Worm (Caenorhabditis elegans) whole organism, midembryonic: ENCODE data around the gene T10D4.14.
A peak's percentile ranks its signal among the peaks of the same experiment; 100 is the strongest.
"Not testable (repeated sequence)": the region's sequence is repeated elsewhere in the genome, so short reads cannot be mapped to it uniquely, and the experiment has no call there.

Experiments
- T22C8.4 ChIP-seq: fragments of 200-800 bp; sonication (Bioruptor generic); IDR thresholded peaks from 2 replicates; pipeline ENCODE4 v1.3.6; 2022; ENCODE audit warnings: missing genetic modification characterization, missing compliant biosample characterization
- cog-1 ChIP-seq: sonication (generic microtip); optimal IDR thresholded peaks from 2 replicates; lab custom pipeline; 2016; ENCODE audit warnings: missing genetic modification characterization, missing compliant biosample characterization
- flt-1 ChIP-seq: fragments of 200-800 bp; sonication (Bioruptor generic); IDR thresholded peaks from 2 replicates; pipeline ENCODE4 v1.3.6; 2022; ENCODE audit warnings: missing genetic modification characterization, missing compliant biosample characterization
- klf-2 ChIP-seq: fragments of 200-800 bp; sonication (Bioruptor generic); conservative IDR thresholded peaks from 2 replicates; pipeline ENCODE4 v1.3.6; 2022; ENCODE audit warnings: missing genetic modification reagents, missing genetic modification characterization, missing compliant biosample characterization
- med-1 ChIP-seq: sonication (generic microtip); optimal IDR thresholded peaks from 2 replicates; lab custom pipeline; 2017; ENCODE audit warnings: missing genetic modification characterization, mild to moderate bottlenecking, missing compliant biosample characterization, antibody characterized with exemption, missing genetic modification reagents; ENCODE audit not compliant: insufficient read depth
- ref-1 ChIP-seq: fragments of 200-800 bp; sonication (Bioruptor generic); conservative IDR thresholded peaks from 2 replicates; pipeline ENCODE4 v1.3.6; 2022; ENCODE audit warnings: missing genetic modification reagents, missing genetic modification characterization, missing compliant biosample characterization
- tab-1 ChIP-seq: fragments of 200-800 bp; sonication (Bioruptor generic); IDR thresholded peaks from 2 replicates; pipeline ENCODE4 v1.3.6; 2022; ENCODE audit warnings: missing genetic modification characterization, missing compliant biosample characterization
- ztf-23 ChIP-seq: fragments of 200-800 bp; sonication (Bioruptor generic); IDR thresholded peaks from 2 replicates; pipeline ENCODE4 v1.3.6; 2022; ENCODE audit warnings: missing genetic modification reagents, missing genetic modification characterization, missing compliant biosample characterization
- ztf-29 ChIP-seq: fragments of 200-800 bp; sonication (Bioruptor generic); IDR thresholded peaks from 2 replicates; pipeline ENCODE4 v1.3.6; 2022; ENCODE audit warnings: missing genetic modification reagents, missing genetic modification characterization, missing compliant biosample characterization

The T10D4.14 gene

DNA sequence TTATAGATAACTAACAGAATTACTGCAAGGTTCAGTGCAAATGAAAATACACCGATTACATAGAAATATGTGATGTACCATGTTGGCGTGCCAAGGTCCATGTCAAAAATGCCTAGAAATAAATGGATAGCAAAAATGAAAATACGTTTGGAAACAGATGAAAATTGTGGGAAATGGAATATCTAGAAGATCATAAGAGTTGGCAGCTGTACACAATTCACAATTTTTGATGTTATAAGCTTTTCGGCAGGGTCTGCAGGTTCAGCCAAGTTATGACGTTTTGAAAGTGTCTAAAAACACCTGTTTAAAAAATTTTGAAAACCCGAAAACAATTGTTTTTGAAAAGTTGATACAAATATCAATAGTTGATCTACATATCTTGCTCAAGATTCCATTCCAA is 7.0 kb downstream of the T10D4.14 start, which contains the start of gene sri-43:
sri-43 (minus strand) TSS at position 101 of the 400 bp plus-strand sequence.
- not testable (repeated sequence) for TF ChIP-seq ztf-29 (GFP tag; lab: Robert Waterston, UW); T22C8.4 (GFP tag; lab: Robert Waterston, UW); cog-1

ce11 chrII:3142855-3143254 is 8.7 kb downstream of the T10D4.14 start, which contains the start of gene sri-42:
Gene sri-42, minus strand, starts transcription at chrII:3142955.
- not testable (repeated sequence) for TF ChIP-seq ztf-23 (GFP tag; lab: Robert Waterston, UW); cog-1; ref-1 (GFP tag; lab: Robert Waterston, UW)

DNA sequence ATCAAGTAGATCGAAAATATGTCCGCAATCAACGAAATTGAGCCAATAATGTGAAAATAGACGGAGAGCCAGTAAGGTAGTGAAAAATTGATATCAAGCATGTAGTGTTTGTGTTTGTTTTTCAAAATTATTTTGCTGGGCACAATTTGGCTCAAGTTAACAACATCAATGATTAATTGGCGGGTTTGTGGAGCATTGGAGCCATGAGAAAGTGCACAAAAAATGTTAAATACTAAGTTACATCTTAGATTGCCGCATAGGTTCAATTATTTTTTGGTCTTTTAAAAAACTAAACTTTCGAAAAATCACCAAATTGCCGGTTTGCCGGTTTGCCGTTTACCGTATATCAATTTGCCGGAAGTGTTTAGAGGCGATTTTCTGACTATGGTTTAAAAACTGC is 13.7 kb downstream of the T10D4.14 start, which contains the start of gene sri-54:
sri-54 (minus strand) TSS at position 101 of the 400 bp plus-strand sequence.
- no peak for TF ChIP-seq ztf-23 (GFP tag; lab: Robert Waterston, UW)

DNA sequence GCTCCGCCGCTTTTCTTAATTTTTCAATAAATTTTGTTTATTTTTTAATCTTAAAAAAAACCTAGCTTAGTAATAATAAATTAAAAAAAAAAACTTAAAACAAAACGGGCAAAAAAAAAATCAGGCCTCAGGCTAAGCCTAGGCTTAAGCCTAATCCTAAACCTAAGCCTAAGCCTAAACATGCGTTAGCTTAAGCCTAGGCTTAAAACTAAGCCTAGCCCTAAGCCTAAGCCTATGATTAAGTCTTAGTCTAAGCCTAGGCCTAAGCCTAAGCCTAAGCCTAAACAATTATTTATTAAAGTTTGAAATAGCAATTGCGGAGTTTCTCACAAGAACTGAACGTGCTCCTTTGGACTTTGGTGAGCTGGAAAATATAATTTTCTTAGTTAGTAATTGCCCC is 16.2 kb downstream of the T10D4.14 start:
- no peak for TF ChIP-seq med-1 (GFP tag; lab: Kevin White, UChicago)
- TF ChIP-seq ztf-29 (GFP tag; lab: Robert Waterston, UW): peak; percentile 20; the same call in 1 of the 2 replicates

- no peak for TF ChIP-seq ztf-23 (GFP tag; lab: Robert Waterston, UW)
- TF ChIP-seq klf-2 (GFP tag; lab: Robert Waterston, UW): no peak
- no peak for TF ChIP-seq tab-1 (GFP tag; lab: Robert Waterston, UW)
- TF ChIP-seq med-1 (GFP tag; lab: Kevin White, UChicago): no peak
- TF ChIP-seq ref-1 (GFP tag; lab: Robert Waterston, UW): no peak
- no peak for TF ChIP-seq flt-1 (GFP tag; lab: Robert Waterston, UW)
- TF ChIP-seq T22C8.4 (GFP tag; lab: Robert Waterston, UW): no peak
- TF ChIP-seq cog-1: no peak
- TF ChIP-seq ztf-29 (GFP tag; lab: Robert Waterston, UW): no peak
These were observed 22.5 kb downstream of the T10D4.14 start, which contains the start of gene chil-24 for ce11 chrII:3129007-3129406. Gene chil-24, plus strand, starts transcription at chrII:3129162.

ce11 chrII:3126741-3127140 is 24.8 kb downstream of the T10D4.14 start, which contains the start of gene ins-31:
Gene ins-31, plus strand, starts transcription at chrII:3127041.
- TF ChIP-seq ztf-23 (GFP tag; lab: Robert Waterston, UW): 0 out of 2 replicates have a peak, but pooled peaks have one; percentile 32

- TF ChIP-seq ref-1 (GFP tag; lab: Robert Waterston, UW): no peak
- TF ChIP-seq tab-1 (GFP tag; lab: Robert Waterston, UW): no peak
These were observed 25.2 kb downstream of the T10D4.14 start, which contains the start of gene ins-19 for ce11 chrII:3126341-3126740. Gene ins-19, minus strand, starts transcription at chrII:3126441.

DNA sequence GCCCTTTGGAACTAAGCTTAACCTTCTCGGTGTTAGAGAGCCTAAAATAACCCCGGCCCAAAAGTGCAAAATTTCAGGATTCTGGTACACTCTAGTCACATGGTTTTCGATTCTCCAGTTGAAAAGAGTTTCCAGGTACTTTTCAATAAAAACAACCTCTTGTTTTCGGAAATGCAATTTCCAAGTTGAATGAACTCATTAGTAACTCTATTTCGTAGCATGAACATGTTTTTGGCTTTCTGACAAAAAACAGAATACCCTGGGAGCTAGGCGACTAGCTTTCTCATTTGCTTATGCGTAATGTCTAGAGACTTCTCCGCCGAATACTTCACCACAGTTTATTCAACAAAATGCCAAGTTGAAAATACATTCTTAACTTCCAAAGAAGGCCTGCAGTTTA is 28.3 kb downstream of the T10D4.14 start, which contains the start of gene srh-71:
srh-71 (plus strand) TSS at position 301 of the 400 bp plus-strand sequence.
- TF ChIP-seq tab-1 (GFP tag; lab: Robert Waterston, UW): no peak
- TF ChIP-seq cog-1: no peak
- no peak for TF ChIP-seq ztf-23 (GFP tag; lab: Robert Waterston, UW)
- no peak for TF ChIP-seq med-1 (GFP tag; lab: Kevin White, UChicago)

DNA sequence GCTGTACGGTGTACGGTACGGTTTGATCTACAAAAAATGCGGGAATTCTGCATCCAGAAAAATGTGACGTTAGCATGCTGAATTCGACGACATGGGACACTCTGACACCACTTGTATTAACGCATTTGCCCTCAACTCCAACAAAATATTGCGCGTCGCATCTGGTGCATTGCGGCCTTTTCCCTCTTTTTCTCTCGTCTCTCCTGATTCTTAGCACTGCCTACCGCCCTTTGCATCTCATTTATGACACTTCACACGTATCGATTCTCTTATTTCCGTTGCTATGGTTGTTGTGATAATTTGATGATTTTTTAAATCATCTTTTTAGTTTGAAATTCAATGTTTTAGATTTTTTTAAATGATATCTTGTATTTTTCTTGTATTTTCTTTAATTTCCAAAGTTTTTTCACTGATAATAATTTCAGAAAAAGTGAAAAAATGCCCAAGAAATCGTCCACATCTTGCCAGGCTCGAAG is 32.6 kb downstream of the T10D4.14 start, which contains the start of gene T10D4.6:
T10D4.6 (plus strand) TSS at position 426 of the 476 bp plus-strand sequence.
- TF ChIP-seq T22C8.4 (GFP tag; lab: Robert Waterston, UW) (peak; percentile 53), tab-1 (GFP tag; lab: Robert Waterston, UW) (no peak), ref-1 (GFP tag; lab: Robert Waterston, UW) (no peak), klf-2 (GFP tag; lab: Robert Waterston, UW) (no peak), cog-1 (peak; percentile 15), flt-1 (GFP tag; lab: Robert Waterston, UW) (no peak), ztf-23 (GFP tag; lab: Robert Waterston, UW) (no peak), med-1 (GFP tag; lab: Kevin White, UChicago) (no peak), ztf-29 (GFP tag; lab: Robert Waterston, UW) (no peak)

- TF ChIP-seq tab-1 (GFP tag; lab: Robert Waterston, UW) (no peak), klf-2 (GFP tag; lab: Robert Waterston, UW) (no peak)
These were observed 34.0 kb downstream of the T10D4.14 start, which contains the start of gene T10D4.7 for ce11 chrII:3117471-3117870. Gene T10D4.7, plus strand, starts transcription at chrII:3117771.

DNA sequence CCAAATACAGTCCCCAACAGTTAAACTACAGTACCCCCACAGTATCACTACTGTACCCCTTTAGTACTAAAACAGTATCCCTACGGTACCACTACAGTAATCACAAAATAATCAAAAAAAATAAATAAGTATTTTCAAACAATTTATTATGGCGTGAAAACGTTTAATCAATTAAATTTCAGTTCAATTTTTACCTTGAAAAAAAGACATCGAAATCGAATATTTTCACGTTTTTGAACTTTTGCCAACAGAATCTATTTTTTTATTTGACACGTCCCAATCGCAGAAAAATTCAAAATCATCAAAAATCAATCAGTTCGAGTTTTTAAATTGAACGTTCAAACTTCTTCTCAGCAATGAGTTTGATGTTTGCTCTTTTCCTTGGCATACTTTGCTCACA is 37.6 kb downstream of the T10D4.14 start, which contains the start of gene clec-123:
clec-123 (plus strand) TSS at position 301 of the 400 bp plus-strand sequence.
- TF ChIP-seq ztf-23 (GFP tag; lab: Robert Waterston, UW): no peak
- TF ChIP-seq ref-1 (GFP tag; lab: Robert Waterston, UW): no peak
- no peak for TF ChIP-seq med-1 (GFP tag; lab: Kevin White, UChicago)
- TF ChIP-seq ztf-29 (GFP tag; lab: Robert Waterston, UW): no peak
- TF ChIP-seq flt-1 (GFP tag; lab: Robert Waterston, UW): no peak
- no peak for TF ChIP-seq T22C8.4 (GFP tag; lab: Robert Waterston, UW)
- no peak for TF ChIP-seq cog-1
- TF ChIP-seq tab-1 (GFP tag; lab: Robert Waterston, UW): no peak
- no peak for TF ChIP-seq klf-2 (GFP tag; lab: Robert Waterston, UW)
